Fruit fly (Drosophila melanogaster) whole organism, embryonic: ENCODE results near the gene CG42366.

Experiments used
- Asciz ChIP-seq: fragments of 200-800 bp; sonication (Bioruptor generic); optimal IDR thresholded peaks from 2 replicates; lab custom pipeline; 2017; ENCODE audit warnings: missing biosample characterization, mild to moderate bottlenecking, missing genetic modification characterization, missing genetic modification reagents
- CG1024 ChIP-seq: fragments of 200-800 bp; sonication (Bioruptor generic); IDR thresholded peaks from 2 replicates; pipeline ENCODE4 v1.3.6; 2022; ENCODE audit warnings: missing biosample characterization, missing genetic modification characterization
- CG10321 ChIP-seq: fragments of 200-800 bp; sonication (Bioruptor generic); IDR thresholded peaks from 2 replicates; pipeline ENCODE4 v1.3.6; 2022; ENCODE audit warnings: missing biosample characterization, missing genetic modification characterization
- CG10979 ChIP-seq: fragments of 200-800 bp; sonication (Bioruptor generic); optimal IDR thresholded peaks from 2 replicates; lab custom pipeline; 2018; ENCODE audit warnings: missing biosample characterization, mild to moderate bottlenecking, missing genetic modification characterization, moderate library complexity
- CG11085 ChIP-seq: fragments of 200-800 bp; sonication (Bioruptor generic); IDR thresholded peaks from 2 replicates; pipeline ENCODE4 v1.3.6; 2022; ENCODE audit warnings: missing biosample characterization, missing genetic modification characterization
- CG11723 ChIP-seq: fragments of 200-800 bp; sonication (Bioruptor generic); optimal IDR thresholded peaks from 2 replicates; lab custom pipeline; 2017; ENCODE audit warnings: missing biosample characterization, mild to moderate bottlenecking, missing genetic modification characterization
- CG12391 ChIP-seq: fragments of 200-800 bp; sonication (Bioruptor generic); optimal IDR thresholded peaks from 3 replicates; lab custom pipeline; 2018; ENCODE audit warnings: missing biosample characterization, mild to moderate bottlenecking, missing genetic modification characterization, moderate library complexity
- CG13296 ChIP-seq: fragments of 200-800 bp; sonication (Bioruptor generic); optimal IDR thresholded peaks from 3 replicates; lab custom pipeline; 2018; ENCODE audit warnings: missing biosample characterization, mild to moderate bottlenecking, missing genetic modification characterization
- CG13775 ChIP-seq: fragments of 200-800 bp; sonication (Bioruptor generic); optimal IDR thresholded peaks from 3 replicates; lab custom pipeline; 2017; ENCODE audit warnings: missing biosample characterization, mild to moderate bottlenecking, missing genetic modification characterization
- CG15514 ChIP-seq: fragments of 200-800 bp; sonication (Bioruptor generic); optimal IDR thresholded peaks from 3 replicates; lab custom pipeline; 2017; ENCODE audit warnings: missing biosample characterization, missing genetic modification characterization, mild to moderate bottlenecking, moderate library complexity, missing genetic modification reagents
- CG1603 ChIP-seq: fragments of 200-800 bp; sonication (Bioruptor generic); optimal IDR thresholded peaks from 2 replicates; lab custom pipeline; 2019; ENCODE audit warnings: missing biosample characterization, mild to moderate bottlenecking, missing genetic modification characterization, moderate library complexity
- CG18476 ChIP-seq: fragments of 200-800 bp; sonication (Bioruptor generic); optimal IDR thresholded peaks from 2 replicates; lab custom pipeline; 2016; ENCODE audit warnings: missing biosample characterization, mild to moderate bottlenecking, missing genetic modification characterization
- CG34422 ChIP-seq: fragments of 200-800 bp; sonication (Bioruptor generic); IDR thresholded peaks from 3 replicates; pipeline ENCODE4 v1.3.6; 2022; ENCODE audit warnings: missing biosample characterization, missing genetic modification characterization
- CG3726 ChIP-seq: fragments of 200-800 bp; sonication (Bioruptor generic); IDR thresholded peaks from 3 replicates; pipeline ENCODE4, ENCODE4 v1.3.6; 2022; ENCODE audit warnings: missing biosample characterization, missing genetic modification characterization
- CG3995 ChIP-seq: fragments of 200-800 bp; sonication (Bioruptor generic); optimal IDR thresholded peaks from 3 replicates; lab custom pipeline; 2016; ENCODE audit warnings: missing biosample characterization, missing genetic modification characterization
- CG5953 ChIP-seq: fragments of 200-800 bp; sonication (Bioruptor generic); IDR thresholded peaks from 2 replicates; pipeline ENCODE4 v1.3.6; 2022; ENCODE audit warnings: missing biosample characterization, missing genetic modification characterization
- CG6854 ChIP-seq: fragments of 200-800 bp; sonication (Bioruptor generic); optimal IDR thresholded peaks from 3 replicates; lab custom pipeline; 2017; ENCODE audit warnings: missing biosample characterization, mild to moderate bottlenecking, missing genetic modification characterization
- CG8290 ChIP-seq, 3 experiments: fragments of 200-800 bp; sonication (Bioruptor generic); optimal IDR thresholded peaks; 2 replicates each; lab custom pipeline; 2016 to 2019; ENCODE audit warnings: missing biosample characterization in 3 of 3, missing genetic modification characterization in 3 of 3, mild to moderate bottlenecking in 2 of 3, moderate library complexity in 1 of 3
- CG9215 ChIP-seq: fragments of 200-800 bp; sonication (Bioruptor generic); IDR thresholded peaks from 2 replicates; pipeline ENCODE4 v1.3.6; 2022; ENCODE audit warnings: missing biosample characterization, missing genetic modification characterization
- CG9932 ChIP-seq: fragments of 200-800 bp; sonication (Bioruptor generic); IDR thresholded peaks from 2 replicates; pipeline ENCODE4 v1.3.6; 2022; ENCODE audit warnings: missing biosample characterization, missing genetic modification characterization
- CkIIα-i1 ChIP-seq: fragments of 200-800 bp; sonication (Bioruptor generic); IDR thresholded peaks from 2 replicates; pipeline ENCODE4 v1.3.6; 2022; ENCODE audit warnings: missing biosample characterization, missing genetic modification characterization
- Deaf1 ChIP-seq: fragments of 200-800 bp; optimal IDR thresholded peaks from 3 replicates; lab custom pipeline; 2019; ENCODE audit warnings: missing biosample characterization, mild to moderate bottlenecking, missing genetic modification characterization, moderate library complexity
- Dip3 ChIP-seq: fragments of 200-800 bp; sonication (Bioruptor generic); optimal IDR thresholded peaks from 3 replicates; lab custom pipeline; 2016; ENCODE audit warnings: missing biosample characterization, missing genetic modification characterization
- Fer3 ChIP-seq: fragments of 200-800 bp; sonication (Bioruptor generic); optimal IDR thresholded peaks from 2 replicates; lab custom pipeline; 2018; ENCODE audit warnings: missing biosample characterization, mild to moderate bottlenecking, missing genetic modification characterization, moderate library complexity
- HHEX ChIP-seq: fragments of 200-800 bp; sonication (Bioruptor generic); optimal IDR thresholded peaks from 3 replicates; lab custom pipeline; 2017; ENCODE audit warnings: missing biosample characterization, mild to moderate bottlenecking, missing genetic modification characterization, missing genetic modification reagents
- HLH3B ChIP-seq: fragments of 200-800 bp; sonication (Bioruptor generic); IDR thresholded peaks from 2 replicates; pipeline ENCODE4 v1.3.6; 2022; ENCODE audit warnings: missing biosample characterization, missing genetic modification characterization
- MBD-R2 ChIP-seq: fragments of 200-800 bp; sonication (Bioruptor generic); IDR thresholded peaks from 2 replicates; pipeline ENCODE4 v1.3.6; 2022; ENCODE audit warnings: missing biosample characterization, missing genetic modification characterization
- Nf-YA ChIP-seq: fragments of 200-800 bp; sonication (Bioruptor generic); IDR thresholded peaks from 2 replicates; pipeline ENCODE4 v1.3.6; 2022; ENCODE audit warnings: missing biosample characterization, missing genetic modification characterization
- Oli ChIP-seq: fragments of 200-800 bp; sonication (Bioruptor generic); optimal IDR thresholded peaks from 2 replicates; lab custom pipeline; 2018; ENCODE audit warnings: missing biosample characterization, mild to moderate bottlenecking, missing genetic modification characterization, moderate library complexity
- Side ChIP-seq: fragments of 200-800 bp; sonication (Bioruptor generic); optimal IDR thresholded peaks from 2 replicates; lab custom pipeline; 2016; ENCODE audit warnings: missing biosample characterization, missing genetic modification characterization
- Sox102F ChIP-seq: fragments of 200-800 bp; sonication (Bioruptor generic); optimal IDR thresholded peaks from 2 replicates; lab custom pipeline; 2018; ENCODE audit warnings: missing biosample characterization, mild to moderate bottlenecking, missing genetic modification characterization, moderate library complexity
- Spps ChIP-seq: fragments of 200-800 bp; sonication (Bioruptor generic); optimal IDR thresholded peaks from 2 replicates; lab custom pipeline; 2018; ENCODE audit warnings: missing biosample characterization, mild to moderate bottlenecking, missing genetic modification characterization
- abd-A ChIP-seq: fragments of 200-800 bp; sonication (Bioruptor generic); optimal IDR thresholded peaks from 3 replicates; lab custom pipeline; 2019; ENCODE audit warnings: missing biosample characterization, mild to moderate bottlenecking, missing genetic modification characterization, moderate library complexity
- bowl ChIP-seq: fragments of 200-800 bp; sonication (Bioruptor generic); IDR thresholded peaks from 2 replicates; pipeline ENCODE4 v1.3.6; 2022; ENCODE audit warnings: missing biosample characterization, missing genetic modification characterization
- cas ChIP-seq: fragments of 200-800 bp; sonication (Bioruptor generic); IDR thresholded peaks from 2 replicates; pipeline ENCODE4 v1.3.6; 2022; ENCODE audit warnings: missing biosample characterization, missing genetic modification characterization
- ci ChIP-seq: fragments of 200-800 bp; sonication (Bioruptor generic); IDR thresholded peaks from 3 replicates; pipeline ENCODE4 v1.3.6; 2022; ENCODE audit warnings: missing biosample characterization, missing genetic modification characterization
- crp ChIP-seq, 2 experiments: fragments of 200-800 bp; sonication (Bioruptor generic); optimal IDR thresholded peaks; 2 replicates in 1 of 2; 3 replicates in 1 of 2; lab custom pipeline; 2017; ENCODE audit warnings: missing biosample characterization in 2 of 2, missing genetic modification characterization in 2 of 2, mild to moderate bottlenecking in 1 of 2, moderate library complexity in 1 of 2
- dmrt11E ChIP-seq: fragments of 200-800 bp; sonication (Bioruptor generic); optimal IDR thresholded peaks from 3 replicates; lab custom pipeline; 2018; ENCODE audit warnings: missing biosample characterization, mild to moderate bottlenecking, missing genetic modification characterization, moderate library complexity
- dysf ChIP-seq: fragments of 200-800 bp; sonication (Bioruptor generic); IDR thresholded peaks from 3 replicates; pipeline ENCODE4 v1.3.6; 2022; ENCODE audit warnings: missing biosample characterization, missing genetic modification characterization
- exex ChIP-seq: fragments of 200-800 bp; sonication (Bioruptor generic); optimal IDR thresholded peaks from 4 replicates; lab custom pipeline; 2018; ENCODE audit warnings: missing biosample characterization, mild to moderate bottlenecking, missing genetic modification characterization, moderate library complexity
- gem ChIP-seq: fragments of 200-800 bp; sonication (Bioruptor generic); optimal IDR thresholded peaks from 2 replicates; lab custom pipeline; 2019; ENCODE audit warnings: missing biosample characterization, mild to moderate bottlenecking, missing genetic modification characterization, moderate library complexity
- grn ChIP-seq: fragments of 200-800 bp; sonication (Bioruptor generic); optimal IDR thresholded peaks from 3 replicates; lab custom pipeline; 2017; ENCODE audit warnings: missing biosample characterization, missing genetic modification characterization
- ham ChIP-seq: fragments of 200-800 bp; sonication (Bioruptor generic); IDR thresholded peaks from 2 replicates; pipeline ENCODE4 v1.3.6; 2022; ENCODE audit warnings: missing biosample characterization, missing genetic modification characterization
- mam ChIP-seq: fragments of 200-800 bp; sonication (Bioruptor generic); optimal IDR thresholded peaks from 3 replicates; lab custom pipeline; 2016; ENCODE audit warnings: missing biosample characterization, missing genetic modification characterization
- p53 ChIP-seq: fragments of 200-800 bp; sonication (Bioruptor generic); optimal IDR thresholded peaks from 2 replicates; lab custom pipeline; 2016; ENCODE audit warnings: missing biosample characterization, missing genetic modification characterization
- ranshi ChIP-seq: fragments of 200-800 bp; sonication (Bioruptor generic); IDR thresholded peaks from 2 replicates; pipeline ENCODE4 v1.3.6; 2022; ENCODE audit warnings: missing biosample characterization, missing genetic modification characterization
- sim ChIP-seq: fragments of 200-800 bp; sonication (Bioruptor generic); IDR thresholded peaks from 2 replicates; pipeline ENCODE4 v1.3.6; 2022; ENCODE audit warnings: missing biosample characterization, missing genetic modification characterization
- sima ChIP-seq: fragments of 200-800 bp; sonication (Bioruptor generic); optimal IDR thresholded peaks from 2 replicates; lab custom pipeline; 2016; ENCODE audit warnings: missing biosample characterization, missing genetic modification characterization
- sug ChIP-seq: fragments of 200-800 bp; optimal IDR thresholded peaks from 2 replicates; lab custom pipeline; 2019; ENCODE audit warnings: missing biosample characterization, mild to moderate bottlenecking, missing genetic modification characterization, moderate library complexity
- tin ChIP-seq: fragments of 200-800 bp; sonication (Bioruptor generic); optimal IDR thresholded peaks from 3 replicates; lab custom pipeline; 2016; ENCODE audit warnings: missing biosample characterization, missing genetic modification characterization
- zf30C ChIP-seq: fragments of 200-800 bp; sonication (Bioruptor generic); optimal IDR thresholded peaks from 3 replicates; lab custom pipeline; 2018; ENCODE audit warnings: missing biosample characterization, mild to moderate bottlenecking, missing genetic modification characterization

The CG42366 gene

dm6 chr2L:9911783-9912182 is 13.2 kb upstream of the CG42366 start (continued):
- TF ChIP-seq CG34422 (GFP tag; lab: Robert Waterston, UW) (peak; percentile 62; the same call in 1 of the 3 replicates), CG5953 (GFP tag; lab: Robert Waterston, UW) (peak; percentile 66), sim (GFP tag; lab: Robert Waterston, UW) (no peak), CG9932 (peak; percentile 54), abd-A (tag; lab: Kevin White, UChicago) (no peak), CG12391 (tag; lab: Kevin White, UChicago) (no peak), gem (tag; lab: Kevin White, UChicago) (peak; percentile 10), exex (tag; lab: Kevin White, UChicago) (no peak), MBD-R2 (peak; percentile 22), sug (tag; lab: Kevin White, UChicago) (peak; percentile 7), CG18476 (GFP tag; lab: Kevin White, UChicago) (no peak), HLH3B (peak; percentile 38; the same call in 1 of the 2 replicates), bowl (peak; percentile 41; the same call in 1 of the 2 replicates), Spps (tag; lab: Kevin White, UChicago) (no peak), cas (GFP tag; lab: Robert Waterston, UW) (no peak), CG6854 (GFP tag; lab: Kevin White, UChicago) (no peak), Deaf1 (tag; lab: Kevin White, UChicago) (peak; percentile 88), CG8290 (GFP tag; optimal IDR thresholded peaks at IDR 0.05; lab: Kevin White, UChicago) (no peak), CG8290 (tag; optimal IDR thresholded peaks at IDR 0.05; lab: Kevin White, UChicago) (peak in 1 of 2 experiments; percentile 14), CG11085 (no peak), zf30C (GFP tag; lab: Kevin White, UChicago) (no peak), CG3726 (GFP tag; lab: Robert Waterston, UW) (no peak), CG13775 (GFP tag; lab: Kevin White, UChicago) (no peak), ranshi (GFP tag; lab: Robert Waterston, UW) (0 out of 2 replicates have a peak, but pooled peaks have one; percentile 31), ham (GFP tag; lab: Robert Waterston, UW) (peak; percentile 17; the same call in 1 of the 2 replicates), dysf (GFP tag; lab: Robert Waterston, UW) (peak; percentile 13; the same call in 1 of the 3 replicates), ci (GFP tag; lab: Robert Waterston, UW) (peak; percentile 73; the same call in 2 of the 3 replicates), Dip3 (GFP tag; lab: Kevin White, UChicago) (no peak), CG1024 (GFP tag; lab: Robert Waterston, UW) (no peak), CkIIα-i1 (GFP tag; lab: Robert Waterston, UW) (no peak), grn (GFP tag; lab: Kevin White, UChicago) (no peak), Nf-YA (GFP tag; lab: Robert Waterston, UW) (no peak), dmrt11E (tag; lab: Kevin White, UChicago) (no peak), crp (GFP tag; optimal IDR thresholded peaks at IDR 0.05; lab: Kevin White, UChicago) (peak; percentile 10 to 82), tin (GFP tag; lab: Kevin White, UChicago) (peak; percentile 39), CG10321 (no peak), Fer3 (tag; lab: Kevin White, UChicago) (no peak), mam (GFP tag; lab: Kevin White, UChicago) (peak; percentile 38), Sox102F (GFP tag; lab: Kevin White, UChicago) (no peak), CG10979 (tag; lab: Kevin White, UChicago) (no peak), Oli (tag; lab: Kevin White, UChicago) (no peak), CG11723 (GFP tag; lab: Kevin White, UChicago) (no peak), p53 (no peak), CG13296 (GFP tag; lab: Kevin White, UChicago) (peak; percentile 9), CG1603 (peak; percentile 8), Asciz (GFP tag; lab: Kevin White, UChicago) (no peak), CG15514 (GFP tag; lab: Kevin White, UChicago) (peak; percentile 34), Side (peak; percentile 55), HHEX (no peak), CG9215 (no peak; the same call in 1 of the 2 replicates), CG3995 (GFP tag; lab: Kevin White, UChicago) (peak; percentile 88), sima (GFP tag; lab: Kevin White, UChicago) (no peak)
